Worm (Caenorhabditis elegans) whole organism, late embryonic: ENCODE data around the gene lmtr-5.

Source experiments
- ama-1 ChIP-seq: fragments of 150-350 bp; optimal IDR thresholded peaks from 2 replicates; lab custom pipeline; 2014
- ceh-9 ChIP-seq: sonication (generic microtip); optimal IDR thresholded peaks from 2 replicates; lab custom pipeline; 2016; ENCODE audit warnings: mild to moderate bottlenecking, missing genetic modification characterization, inconsistent platforms, missing compliant biosample characterization
- nfya-1 ChIP-seq: sonication (generic microtip); optimal IDR thresholded peaks from 2 replicates; lab custom pipeline; 2017; ENCODE audit warnings: missing genetic modification characterization, mild to moderate bottlenecking, missing compliant biosample characterization, antibody characterized with exemption, moderate library complexity
- nhr-11 ChIP-seq: fragments of 150-350 bp; optimal IDR thresholded peaks from 2 replicates; lab custom pipeline; 2014; ENCODE audit warnings: missing biosample characterization, missing genetic modification characterization
- odd-2 ChIP-seq: sonication (generic microtip); optimal IDR thresholded peaks from 2 replicates; lab custom pipeline; 2017; ENCODE audit warnings: antibody characterized with exemption, mild to moderate bottlenecking, missing genetic modification characterization, missing compliant biosample characterization
- pha-4 ChIP-seq: fragments of 150-350 bp; optimal IDR thresholded peaks from 2 replicates; lab custom pipeline; 2018; ENCODE audit warnings: missing biosample characterization, missing genetic modification reagents, missing genetic modification characterization

DNA sequence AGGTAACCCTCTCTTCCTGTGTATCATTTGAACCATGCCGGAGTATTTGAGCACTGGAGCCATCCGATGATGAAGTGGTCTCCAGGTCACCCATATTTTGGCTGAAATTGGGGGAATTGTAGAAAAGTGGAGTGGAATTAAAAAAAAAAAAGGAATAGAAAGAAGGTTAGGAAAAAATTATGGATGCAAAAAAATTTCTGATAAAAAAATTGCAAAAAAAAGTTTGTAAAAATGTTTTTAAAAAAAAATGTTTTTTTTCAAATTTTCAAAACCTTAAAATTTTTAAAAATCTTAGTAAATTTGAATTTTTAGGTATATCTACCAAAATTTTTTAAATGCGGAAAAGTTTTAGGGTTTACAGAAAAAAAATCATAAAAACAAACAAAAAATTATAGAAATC, 35.6 kb downstream of the lmtr-5 start, which contains the start of gene frm-8:
- no peak for TF ChIP-seq ceh-9 (tag; lab: Kevin White, UChicago)
- no peak for TF ChIP-seq ama-1 (lab: Kevin White, UChicago)
- TF ChIP-seq nfya-1 (tag; lab: Kevin White, UChicago), result no peak
- TF ChIP-seq pha-4, result no peak
- TF ChIP-seq odd-2, result no peak
- TF ChIP-seq nhr-11 (tag; lab: Kevin White, UChicago), result no peak
